Fruit fly (Drosophila melanogaster) whole organism, wandering third instar larva: ENCODE results near the gene Nup133.

Experiments
- CG32264 ChIP-seq: fragments of 200-800 bp; sonication (Bioruptor generic); optimal IDR thresholded peaks from 2 replicates; lab custom pipeline; 2016; ENCODE audit warnings: missing biosample characterization, missing genetic modification characterization
- Hr78 ChIP-seq: fragments of >200 bp; optimal IDR thresholded peaks from 2 replicates; lab custom pipeline; 2017; ENCODE audit warnings: missing biosample characterization, missing genetic modification characterization
- OdsH ChIP-seq: fragments of 200-800 bp; sonication (Bioruptor generic); optimal IDR thresholded peaks from 2 replicates; lab custom pipeline; 2016; ENCODE audit warnings: missing biosample characterization, mild to moderate bottlenecking, missing genetic modification characterization
- brk ChIP-seq: fragments of 200-800 bp; sonication (Bioruptor generic); optimal IDR thresholded peaks from 2 replicates; lab custom pipeline; 2016; ENCODE audit warnings: missing biosample characterization, mild to moderate bottlenecking, missing genetic modification characterization
- dmrt93B ChIP-seq: fragments of 200-800 bp; sonication (Bioruptor generic); optimal IDR thresholded peaks from 2 replicates; lab custom pipeline; 2018; ENCODE audit warnings: missing biosample characterization, mild to moderate bottlenecking, missing genetic modification characterization
- h ChIP-seq: fragments of 200-800 bp; sonication (Bioruptor generic); optimal IDR thresholded peaks from 3 replicates; lab custom pipeline; 2016; ENCODE audit warnings: missing biosample characterization, mild to moderate bottlenecking, missing genetic modification characterization
- pan ChIP-seq: fragments of >200 bp; optimal IDR thresholded peaks from 2 replicates; lab custom pipeline; 2017
- usp ChIP-seq: fragments of >200 bp; optimal IDR thresholded peaks from 2 replicates; lab custom pipeline; 2017; ENCODE audit warnings: missing biosample characterization, missing genetic modification characterization

DNA sequence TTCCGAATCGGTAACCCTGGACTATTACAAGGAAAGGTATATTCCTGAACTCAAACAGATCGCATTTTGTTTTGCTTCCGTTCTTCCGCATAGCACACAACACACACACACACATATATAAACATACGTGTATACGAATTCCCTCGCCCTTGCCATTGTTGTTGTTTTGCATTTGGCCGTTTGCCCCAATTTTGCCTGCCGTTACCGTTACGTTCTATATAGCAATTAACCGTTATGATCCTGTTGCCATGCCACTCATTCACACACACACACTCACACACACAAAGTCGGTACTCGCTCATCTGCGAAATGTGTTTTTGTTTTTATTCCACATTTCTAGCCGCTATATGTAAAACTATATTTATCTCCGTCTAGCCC is 37.0 kb downstream of the Nup133 start:
- TF ChIP-seq dmrt93B (GFP tag; lab: Kevin White, UChicago) (no peak), brk (GFP tag; lab: Kevin White, UChicago) (no peak), Hr78 (GFP tag; lab: Kevin White, UChicago) (no peak), CG32264 (GFP tag; lab: Kevin White, UChicago) (no peak), OdsH (GFP tag; lab: Kevin White, UChicago) (no peak), pan (no peak), usp (GFP tag; lab: Kevin White, UChicago) (no peak), h (GFP tag; lab: Kevin White, UChicago) (no peak)
